Worm (Caenorhabditis elegans): ENCODE results near the gene Y56A3A.2.

DNA sequence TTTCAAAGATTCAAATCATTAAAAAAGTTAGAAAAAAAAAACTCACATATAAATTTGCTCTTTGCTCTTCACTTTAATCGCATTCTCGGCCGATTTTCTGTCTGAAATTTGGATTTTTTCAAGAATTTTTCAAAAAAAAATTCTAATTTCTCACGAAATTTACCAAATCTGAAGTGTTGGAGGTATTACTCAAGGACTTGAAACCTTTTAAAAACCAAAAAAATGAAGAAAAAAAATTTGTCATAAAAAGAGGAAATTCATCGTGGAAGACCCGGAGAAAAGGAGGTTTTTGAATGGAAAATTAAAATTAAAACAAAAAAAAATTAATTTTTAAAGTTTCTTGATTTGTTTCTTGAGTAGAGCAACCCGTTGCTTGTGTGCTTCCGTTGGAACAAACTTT is at the start of gene Y56A3A.2:
- TF ChIP-seq nhr-11 (tag; optimal IDR thresholded peaks at IDR 0.05) (no peak), ets-4 (tag; optimal IDR thresholded peaks at IDR 0.05) (no peak), lin-11 (tag; optimal IDR thresholded peaks at IDR 0.05) (no peak), unc-55 (GFP tag; optimal IDR thresholded peaks at IDR 0.05) (no peak), dve-1 (tag; optimal IDR thresholded peaks at IDR 0.05) (no peak), fkh-10 (GFP tag; optimal IDR thresholded peaks at IDR 0.05) (no peak), ceh-14 (tag; optimal IDR thresholded peaks at IDR 0.05) (no peak), unc-86 (tag; optimal IDR thresholded peaks at IDR 0.05) (no peak), ahr-1 (tag; optimal IDR thresholded peaks at IDR 0.05) (no peak)

Data from whole organism, late embryonic.